Fruit fly (Drosophila melanogaster) S2 (cell line): ENCODE data around the gene CG6650.

Source experiments
- CG8478 ChIP-seq: fragments of >200 bp; optimal IDR thresholded peaks from 2 replicates; lab custom pipeline; 2018
- CTCF ChIP-seq, 2 experiments: fragments of >200 bp; optimal IDR thresholded peaks; 2 replicates each; lab custom pipeline; 2018

dm6 chr3L:14083283-14083682, 52.0 kb downstream of the CG6650 start, which contains the start of gene CG8100:
- TF ChIP-seq CTCF (optimal IDR thresholded peaks at IDR 0.05; lab: Kevin White, UChicago): no peak
- no peak for TF ChIP-seq CG8478 (lab: Kevin White, UChicago)
